Worm (Caenorhabditis elegans): Measurements from ENCODE around the gene far-4.

DNA sequence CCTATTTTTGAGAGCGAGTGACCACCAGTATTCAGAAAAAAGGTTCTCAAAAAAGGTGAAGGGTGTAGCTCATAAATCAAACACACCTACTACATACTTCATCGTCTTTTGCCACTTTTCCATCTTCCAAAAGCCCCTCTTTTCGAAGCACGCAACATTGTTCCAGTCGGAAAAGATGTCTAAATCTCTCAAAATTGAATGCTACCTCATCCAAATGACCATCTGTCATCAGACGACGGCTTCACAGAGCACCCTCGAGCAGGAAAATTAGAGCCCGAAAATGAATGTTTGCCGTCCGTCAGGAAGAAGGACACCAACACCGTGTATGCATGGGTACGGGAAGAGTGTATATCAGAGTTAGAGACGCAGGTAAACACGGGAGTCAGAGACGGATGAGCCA is 22.1 kb upstream of the far-4 start:
- no peak for TF ChIP-seq fkh-10 (GFP tag; optimal IDR thresholded peaks at IDR 0.05)
- no peak for TF ChIP-seq dpl-1 (GFP tag; optimal IDR thresholded peaks at IDR 0.05)
- no peak for TF ChIP-seq jun-1 (tag; optimal IDR thresholded peaks at IDR 0.05)
- no peak for TF ChIP-seq unc-62 (GFP tag; optimal IDR thresholded peaks at IDR 0.05)
- no peak for TF ChIP-seq lin-13 (GFP tag; optimal IDR thresholded peaks at IDR 0.05)
- TF ChIP-seq nhr-237 (tag; optimal IDR thresholded peaks at IDR 0.05): no peak
- no peak for TF ChIP-seq lin-35 (GFP tag; optimal IDR thresholded peaks at IDR 0.05)
- no peak for TF ChIP-seq nhr-76 (tag; optimal IDR thresholded peaks at IDR 0.05)
- TF ChIP-seq zag-1 (tag; optimal IDR thresholded peaks at IDR 0.05): no peak
- TF ChIP-seq skn-1 (tag; optimal IDR thresholded peaks at IDR 0.05): no peak

Data from whole organism, L1 larva.